Fruit fly (Drosophila melanogaster) whole organism, adult: ENCODE data around the gene CG14506.

ENCODE experiments used
- CG11617 ChIP-seq: fragments of 200-800 bp; sonication (Bioruptor generic); optimal IDR thresholded peaks from 2 replicates; lab custom pipeline; 2017; ENCODE audit warnings: mild to moderate bottlenecking, missing biosample characterization, missing genetic modification reagents, missing genetic modification characterization
- CG12768 ChIP-seq: fragments of 200-800 bp; sonication (Bioruptor generic); optimal IDR thresholded peaks from 2 replicates; lab custom pipeline; 2017; ENCODE audit warnings: missing biosample characterization, missing genetic modification characterization, mild to moderate bottlenecking, moderate library complexity, missing genetic modification reagents
- CG14711 ChIP-seq: fragments of 200-800 bp; sonication (Bioruptor generic); optimal IDR thresholded peaks from 2 replicates; lab custom pipeline; 2018; ENCODE audit warnings: missing biosample characterization, mild to moderate bottlenecking, missing genetic modification characterization, moderate library complexity
- CG1620 ChIP-seq: fragments of 200-800 bp; sonication (Bioruptor generic); optimal IDR thresholded peaks from 2 replicates; lab custom pipeline; 2016; ENCODE audit warnings: missing biosample characterization, missing genetic modification characterization
- CG33017 ChIP-seq: fragments of 200-800 bp; sonication (Bioruptor generic); optimal IDR thresholded peaks from 2 replicates; lab custom pipeline; 2018; ENCODE audit warnings: missing biosample characterization, mild to moderate bottlenecking, missing genetic modification characterization, moderate library complexity
- CG7101 ChIP-seq: fragments of 200-800 bp; sonication (Bioruptor generic); optimal IDR thresholded peaks from 2 replicates; lab custom pipeline; 2018; ENCODE audit warnings: missing biosample characterization, mild to moderate bottlenecking, missing genetic modification characterization, moderate library complexity
- Clk ChIP-seq: fragments of 200-800 bp; sonication (Bioruptor generic); optimal IDR thresholded peaks from 2 replicates; lab custom pipeline; 2017; ENCODE audit warnings: missing biosample characterization, missing genetic modification characterization
- Hr96 ChIP-seq: fragments of 200-800 bp; sonication (Bioruptor generic); optimal IDR thresholded peaks from 2 replicates; lab custom pipeline; 2016; ENCODE audit warnings: missing biosample characterization, missing genetic modification characterization
- Mnt ChIP-seq: fragments of 200-800 bp; sonication (Bioruptor generic); optimal IDR thresholded peaks from 2 replicates; lab custom pipeline; 2016; ENCODE audit warnings: missing biosample characterization, mild to moderate bottlenecking, missing genetic modification characterization
- bab1 ChIP-seq: fragments of 200-800 bp; sonication (Bioruptor generic); optimal IDR thresholded peaks from 3 replicates; lab custom pipeline; 2019; ENCODE audit warnings: missing biosample characterization, mild to moderate bottlenecking, missing genetic modification characterization, moderate library complexity
- cic ChIP-seq: fragments of 200-800 bp; sonication (Bioruptor generic); optimal IDR thresholded peaks from 2 replicates; lab custom pipeline; 2017; ENCODE audit warnings: missing biosample characterization, mild to moderate bottlenecking, missing genetic modification characterization, moderate library complexity
- pad ChIP-seq: fragments of 200-800 bp; sonication (Bioruptor generic); optimal IDR thresholded peaks from 3 replicates; lab custom pipeline; 2017; ENCODE audit warnings: missing biosample characterization, missing genetic modification characterization, mild to moderate bottlenecking, moderate library complexity, missing genetic modification reagents

Gene CG14506

DNA sequence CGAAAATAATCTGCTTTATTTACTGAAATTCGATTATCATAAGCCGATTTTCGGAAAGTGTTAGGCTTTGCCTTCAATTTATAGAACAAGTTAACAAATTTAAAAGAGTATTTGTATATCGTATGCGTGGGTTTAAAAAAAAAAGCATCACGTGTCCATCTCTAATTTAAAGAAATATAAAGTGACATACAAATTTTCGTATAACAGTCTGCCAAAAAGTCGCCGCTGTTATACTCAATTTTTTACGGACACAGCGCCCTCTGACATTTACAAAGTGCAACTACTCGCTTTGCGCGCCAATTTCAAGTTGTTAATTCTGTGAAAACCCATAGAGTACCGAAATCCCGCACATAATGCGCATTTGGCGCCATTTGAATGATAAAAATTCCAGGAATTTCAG lies 45.6 kb downstream of the CG14506 start:
- TF ChIP-seq CG7101 (tag; lab: Kevin White, UChicago) (no peak), bab1 (GFP tag; lab: Kevin White, UChicago) (peak; percentile 53)

DNA sequence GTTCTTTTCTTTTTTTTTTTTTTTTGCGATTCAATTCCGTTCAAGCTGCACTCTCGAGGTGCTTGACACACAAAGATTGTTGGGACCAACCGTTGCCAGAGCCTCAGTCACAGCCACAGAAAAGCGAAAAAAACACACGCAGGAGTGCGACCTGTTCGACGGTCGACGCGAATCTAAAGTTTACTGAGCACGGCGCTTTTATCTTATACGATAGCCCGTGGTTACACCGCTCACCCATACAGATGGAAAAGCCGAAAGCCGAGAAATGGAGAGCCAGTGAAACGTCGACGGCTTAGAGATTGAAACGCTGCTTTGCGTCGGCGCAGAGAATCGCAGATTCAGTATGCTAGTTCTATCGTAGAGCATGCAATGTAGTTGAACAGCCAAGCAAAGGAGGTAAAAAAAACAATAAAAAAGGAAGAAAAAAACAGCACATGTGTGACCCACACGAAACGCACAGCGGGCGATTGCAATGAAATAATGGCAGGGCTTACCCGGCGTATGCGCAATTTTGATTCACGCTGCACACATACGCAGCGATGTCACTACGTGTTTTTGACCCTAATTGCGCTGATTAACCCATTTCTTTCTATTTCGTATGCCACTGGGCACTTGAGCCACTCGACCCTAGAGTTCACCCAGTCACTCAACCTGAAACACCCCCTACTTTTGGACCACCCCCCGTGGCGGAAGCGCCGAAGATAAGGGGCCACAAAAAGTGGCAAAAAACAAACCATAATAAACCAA lies 46.5 kb downstream of the CG14506 start, which contains the start of gene SP1029:
Gene SP1029, minus strand, starts transcription at position 180 of the 747 bp plus-strand sequence.
- TF ChIP-seq CG14711 (tag; lab: Kevin White, UChicago): no peak

DNA sequence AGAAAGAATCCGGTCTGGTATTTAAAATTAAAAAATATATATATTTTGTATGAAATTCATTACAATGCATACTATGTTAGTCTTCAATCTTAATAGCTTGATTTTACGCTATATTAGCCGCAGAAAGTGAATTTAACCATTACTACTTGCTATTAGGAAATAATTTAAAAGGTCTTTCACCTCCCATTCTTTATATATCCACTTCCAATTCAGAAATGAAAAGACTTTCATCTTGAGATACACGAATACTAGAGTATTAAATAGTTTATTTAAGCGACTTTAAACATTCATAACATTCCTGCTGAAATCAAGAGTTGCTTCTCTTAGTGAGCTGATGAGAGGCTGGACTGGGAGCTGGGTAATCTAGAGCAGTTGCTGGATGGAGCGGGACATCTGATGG lies 52.3 kb downstream of the CG14506 start, which contains the start of gene CG31445:
Gene CG31445, minus strand, starts transcription at position 101 of the 400 bp plus-strand sequence.
- TF ChIP-seq Mnt (GFP tag; lab: Kevin White, UChicago) (no peak), CG12768 (GFP tag; lab: Kevin White, UChicago) (no peak), Hr96 (GFP tag; lab: Kevin White, UChicago) (no peak), cic (no peak), CG33017 (tag; lab: Kevin White, UChicago) (no peak), CG14711 (tag; lab: Kevin White, UChicago) (no peak), CG1620 (GFP tag; lab: Kevin White, UChicago) (no peak), Clk (GFP tag; lab: Kevin White, UChicago) (no peak), pad (GFP tag; lab: Kevin White, UChicago) (no peak), CG11617 (no peak)
